Fruit fly (Drosophila melanogaster) whole organism, prepupa: ENCODE measurements around the gene CG9168.

Experiments used
- Blimp-1 ChIP-seq: fragments of 200-800 bp; sonication (Bioruptor generic); optimal IDR thresholded peaks from 3 replicates; lab custom pipeline; 2017; ENCODE audit warnings: missing biosample characterization, missing genetic modification characterization, mild to moderate bottlenecking, moderate library complexity, missing genetic modification reagents
- CG10669 ChIP-seq: fragments of 200-800 bp; sonication (Bioruptor generic); optimal IDR thresholded peaks from 3 replicates; lab custom pipeline; 2018; ENCODE audit warnings: missing biosample characterization, mild to moderate bottlenecking, missing genetic modification characterization, moderate library complexity
- CG11294 ChIP-seq: fragments of 200-800 bp; sonication (Bioruptor generic); IDR thresholded peaks from 2 replicates; pipeline ENCODE4 v1.3.6; 2022; ENCODE audit warnings: missing biosample characterization, missing genetic modification characterization
- CG11762 ChIP-seq: fragments of 200-800 bp; sonication (Bioruptor generic); optimal IDR thresholded peaks from 3 replicates; lab custom pipeline; 2016; ENCODE audit warnings: missing biosample characterization, missing genetic modification characterization; ENCODE audit not compliant: insufficient read depth
- CG15336 ChIP-seq: fragments of 200-800 bp; sonication (Bioruptor generic); IDR thresholded peaks from 2 replicates; pipeline ENCODE4 v1.3.6; 2022; ENCODE audit warnings: missing biosample characterization, missing genetic modification characterization
- CG1621 ChIP-seq: fragments of 200-800 bp; sonication (Bioruptor generic); optimal IDR thresholded peaks from 3 replicates; lab custom pipeline; 2018; ENCODE audit warnings: missing biosample characterization, mild to moderate bottlenecking, missing genetic modification characterization
- CG16779 ChIP-seq: fragments of 200-800 bp; sonication (Bioruptor generic); optimal IDR thresholded peaks from 3 replicates; lab custom pipeline; 2017; ENCODE audit warnings: missing biosample characterization, mild to moderate bottlenecking, missing genetic modification characterization
- CG3032 ChIP-seq: fragments of 200-800 bp; optimal IDR thresholded peaks from 2 replicates; lab custom pipeline; 2019; ENCODE audit warnings: missing biosample characterization, mild to moderate bottlenecking, missing genetic modification characterization, moderate library complexity
- CG31627 ChIP-seq: fragments of 200-800 bp; sonication (Bioruptor generic); optimal IDR thresholded peaks from 3 replicates; lab custom pipeline; 2016; ENCODE audit warnings: missing biosample characterization, missing genetic modification characterization
- CG32006 ChIP-seq: fragments of 200-800 bp; sonication (Bioruptor generic); optimal IDR thresholded peaks from 3 replicates; lab custom pipeline; 2017; ENCODE audit warnings: missing biosample characterization, mild to moderate bottlenecking, missing genetic modification characterization
- CG4318 ChIP-seq: fragments of 200-800 bp; sonication (Bioruptor generic); optimal IDR thresholded peaks from 3 replicates; lab custom pipeline; 2017; ENCODE audit warnings: missing biosample characterization, mild to moderate bottlenecking, missing genetic modification characterization
- CG6163 ChIP-seq: fragments of 200-800 bp; sonication (Bioruptor generic); IDR thresholded peaks from 3 replicates; pipeline ENCODE4 v1.3.6; 2022; ENCODE audit warnings: missing biosample characterization, missing genetic modification characterization
- CG6276 ChIP-seq: fragments of 200-800 bp; sonication (Bioruptor generic); optimal IDR thresholded peaks from 2 replicates; lab custom pipeline; 2017; ENCODE audit warnings: missing biosample characterization, mild to moderate bottlenecking, missing genetic modification characterization
- CG6792 ChIP-seq: fragments of 200-800 bp; sonication (Bioruptor generic); optimal IDR thresholded peaks from 3 replicates; lab custom pipeline; 2016; ENCODE audit warnings: missing biosample characterization, missing genetic modification characterization
- CG6808 ChIP-seq: fragments of 200-800 bp; sonication (Bioruptor generic); optimal IDR thresholded peaks from 3 replicates; lab custom pipeline; 2017; ENCODE audit warnings: missing biosample characterization, missing genetic modification characterization, mild to moderate bottlenecking, moderate library complexity, missing genetic modification reagents
- CG6854 ChIP-seq: fragments of 200-800 bp; sonication (Bioruptor generic); optimal IDR thresholded peaks from 2 replicates; lab custom pipeline; 2017; ENCODE audit warnings: missing biosample characterization, mild to moderate bottlenecking, missing genetic modification characterization
- CG8319 ChIP-seq: fragments of 200-800 bp; sonication (Bioruptor generic); optimal IDR thresholded peaks from 3 replicates; lab custom pipeline; 2016; ENCODE audit warnings: missing biosample characterization, missing genetic modification characterization
- CG8632 ChIP-seq: fragments of 200-800 bp; sonication (Bioruptor generic); optimal IDR thresholded peaks from 3 replicates; lab custom pipeline; 2016; ENCODE audit warnings: missing biosample characterization, missing genetic modification characterization
- CG9139 ChIP-seq: fragments of 200-800 bp; sonication (Bioruptor generic); optimal IDR thresholded peaks from 3 replicates; lab custom pipeline; 2017; ENCODE audit warnings: missing biosample characterization, mild to moderate bottlenecking, missing genetic modification characterization
- Eip75B ChIP-seq: fragments of 200-800 bp; sonication (Bioruptor generic); optimal IDR thresholded peaks from 3 replicates; lab custom pipeline; 2016; ENCODE audit warnings: missing biosample characterization, missing genetic modification characterization
- Eip78C ChIP-seq: fragments of 200-800 bp; sonication (Bioruptor generic); peaks from one replicate; lab custom pipeline; 2016; ENCODE audit warnings: missing biosample characterization, missing genetic modification characterization
- Eip93F ChIP-seq: fragments of 200-800 bp; sonication (Bioruptor generic); optimal IDR thresholded peaks from 2 replicates; lab custom pipeline; 2016; ENCODE audit warnings: missing biosample characterization, mild to moderate bottlenecking, missing genetic modification characterization
- Ets21C ChIP-seq: fragments of 200-800 bp; sonication (Bioruptor generic); optimal IDR thresholded peaks from 3 replicates; lab custom pipeline; 2016; ENCODE audit warnings: missing biosample characterization, missing genetic modification characterization
- Ets96B ChIP-seq: fragments of 200-800 bp; optimal IDR thresholded peaks from 2 replicates; lab custom pipeline; 2019; ENCODE audit warnings: missing biosample characterization, mild to moderate bottlenecking, missing genetic modification characterization, moderate library complexity
- Gug ChIP-seq: fragments of 200-800 bp; sonication (Bioruptor generic); IDR thresholded peaks from 2 replicates; pipeline ENCODE4 v1.3.6; 2022; ENCODE audit warnings: missing biosample characterization, missing genetic modification characterization
- Hr38 ChIP-seq: sonication (Bioruptor generic); optimal IDR thresholded peaks from 2 replicates; lab custom pipeline; 2016; ENCODE audit warnings: missing biosample characterization, missing genetic modification characterization
- Hr39 ChIP-seq: fragments of 200-800 bp; sonication (Bioruptor generic); optimal IDR thresholded peaks from 2 replicates; lab custom pipeline; 2016; ENCODE audit warnings: missing biosample characterization, missing genetic modification characterization
- Hr4 ChIP-seq: fragments of 200-800 bp; sonication (Bioruptor generic); optimal IDR thresholded peaks from 3 replicates; lab custom pipeline; 2016; ENCODE audit warnings: missing biosample characterization, missing genetic modification characterization
- Lpt ChIP-seq: fragments of 200-800 bp; sonication (Bioruptor generic); optimal IDR thresholded peaks from 3 replicates; lab custom pipeline; 2016; ENCODE audit warnings: missing biosample characterization, missing genetic modification characterization
- Met ChIP-seq: fragments of 200-800 bp; sonication (Bioruptor generic); optimal IDR thresholded peaks from 3 replicates; lab custom pipeline; 2016; ENCODE audit warnings: missing biosample characterization, missing genetic modification characterization
- OdsH ChIP-seq: fragments of 200-800 bp; sonication (Bioruptor generic); optimal IDR thresholded peaks from 3 replicates; lab custom pipeline; 2016; ENCODE audit warnings: missing biosample characterization, missing genetic modification characterization
- Sox102F ChIP-seq: fragments of 200-800 bp; sonication (Bioruptor generic); optimal IDR thresholded peaks from 2 replicates; lab custom pipeline; 2016; ENCODE audit warnings: missing biosample characterization, mild to moderate bottlenecking, missing genetic modification characterization
- Sox15 ChIP-seq: fragments of 200-800 bp; sonication (Bioruptor generic); optimal IDR thresholded peaks from 3 replicates; lab custom pipeline; 2016; ENCODE audit warnings: missing biosample characterization, missing genetic modification characterization
- achi ChIP-seq: fragments of 200-800 bp; sonication (Bioruptor generic); optimal IDR thresholded peaks from 3 replicates; lab custom pipeline; 2016; ENCODE audit warnings: missing biosample characterization, missing genetic modification characterization
- acj6 ChIP-seq: fragments of 200-800 bp; sonication (Bioruptor generic); optimal IDR thresholded peaks from 3 replicates; lab custom pipeline; 2016; ENCODE audit warnings: missing biosample characterization, missing genetic modification characterization
- cyc ChIP-seq: fragments of 200-800 bp; sonication (Bioruptor generic); optimal IDR thresholded peaks from 3 replicates; lab custom pipeline; 2016; ENCODE audit warnings: missing biosample characterization, missing genetic modification characterization
- dac ChIP-seq: fragments of 200-800 bp; sonication (Bioruptor generic); optimal IDR thresholded peaks from 2 replicates; lab custom pipeline; 2017; ENCODE audit warnings: missing biosample characterization, mild to moderate bottlenecking, missing genetic modification characterization
- dsx ChIP-seq: fragments of 200-800 bp; optimal IDR thresholded peaks from 3 replicates; lab custom pipeline; 2019; ENCODE audit warnings: missing biosample characterization, mild to moderate bottlenecking, missing genetic modification characterization, moderate library complexity; ENCODE audit not compliant: poor library complexity, severe bottlenecking
- esn ChIP-seq: fragments of 200-800 bp; sonication (Bioruptor generic); optimal IDR thresholded peaks from 2 replicates; lab custom pipeline; 2016; ENCODE audit warnings: missing biosample characterization, mild to moderate bottlenecking, missing genetic modification characterization, moderate library complexity
- fd59A ChIP-seq: fragments of 200-800 bp; sonication (Bioruptor generic); optimal IDR thresholded peaks from 2 replicates; lab custom pipeline; 2017; ENCODE audit warnings: missing biosample characterization, mild to moderate bottlenecking, missing genetic modification characterization, missing genetic modification reagents
- fd85E ChIP-seq: fragments of 200-800 bp; sonication (Bioruptor generic); optimal IDR thresholded peaks from 3 replicates; lab custom pipeline; 2016; ENCODE audit warnings: missing biosample characterization, missing genetic modification characterization
- fkh ChIP-seq: fragments of 200-800 bp; sonication (Bioruptor generic); optimal IDR thresholded peaks from 3 replicates; lab custom pipeline; 2017; ENCODE audit warnings: missing biosample characterization, mild to moderate bottlenecking, missing genetic modification characterization, moderate library complexity
- net ChIP-seq: fragments of 200-800 bp; sonication (Bioruptor generic); optimal IDR thresholded peaks from 3 replicates; lab custom pipeline; 2016; ENCODE audit warnings: missing biosample characterization, missing genetic modification characterization
- pdm3 ChIP-seq: fragments of 200-800 bp; sonication (Bioruptor generic); optimal IDR thresholded peaks from 3 replicates; lab custom pipeline; 2016; ENCODE audit warnings: missing biosample characterization, missing genetic modification characterization
- salr ChIP-seq, 2 experiments: fragments of 200-800 bp; sonication (Bioruptor generic); optimal IDR thresholded peaks; 3 replicates each; lab custom pipeline; 2016 to 2018; ENCODE audit warnings: missing biosample characterization in 2 of 2, missing genetic modification characterization in 2 of 2, mild to moderate bottlenecking in 1 of 2
- spab ChIP-seq: fragments of 200-800 bp; sonication (Bioruptor generic); optimal IDR thresholded peaks from 2 replicates; lab custom pipeline; 2017; ENCODE audit warnings: missing biosample characterization, mild to moderate bottlenecking, missing genetic modification characterization, missing genetic modification reagents
- ss ChIP-seq, 2 experiments: fragments of 200-800 bp; sonication (Bioruptor generic); optimal IDR thresholded peaks; 2 replicates in 1 of 2; 3 replicates in 1 of 2; lab custom pipeline; 2017 to 2018; ENCODE audit warnings: mild to moderate bottlenecking in 2 of 2, missing biosample characterization in 2 of 2, missing genetic modification characterization in 2 of 2, moderate library complexity in 1 of 2
- svp ChIP-seq: fragments of 200-800 bp; sonication (Bioruptor generic); peaks from one replicate; lab custom pipeline; 2016; ENCODE audit warnings: missing biosample characterization, missing genetic modification characterization

CG9168 gene

DNA sequence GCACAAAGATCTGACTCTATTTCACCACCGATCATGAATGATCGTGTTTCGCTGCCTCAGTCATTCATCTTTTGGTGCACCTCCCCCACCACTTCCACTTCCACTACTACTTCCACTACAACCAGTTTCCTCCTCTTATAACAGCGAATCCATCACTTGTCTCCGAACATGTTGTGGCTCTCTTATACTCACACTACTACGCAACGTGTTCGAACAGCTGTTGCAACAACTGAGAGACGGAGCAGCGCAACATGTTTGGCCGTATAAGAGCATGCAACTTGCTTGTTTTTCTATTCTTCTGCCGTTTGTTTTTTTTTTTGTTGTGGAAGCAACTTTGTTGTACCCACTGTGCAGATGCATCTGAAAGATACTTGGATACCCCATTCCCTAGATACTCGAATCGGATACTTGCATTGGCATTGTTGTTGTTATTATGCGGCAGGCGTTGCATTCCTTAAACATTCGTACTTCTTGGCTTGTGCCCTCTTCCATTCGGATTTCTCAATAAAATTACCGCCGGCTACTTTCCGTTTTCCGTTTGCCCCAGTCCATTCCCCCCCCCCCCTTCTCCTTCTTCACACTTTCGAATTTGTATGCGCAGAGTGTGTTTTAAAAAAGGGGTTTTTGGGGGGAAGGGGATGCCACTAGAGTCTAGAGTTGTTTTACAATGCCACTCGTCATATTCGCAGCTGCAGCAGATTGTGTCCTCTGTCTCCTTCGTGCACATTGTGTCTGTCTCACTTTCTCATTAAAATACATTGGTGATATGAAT is 43.8 kb upstream of the CG9168 start (continued):
- TF ChIP-seq CG1621 (tag; lab: Kevin White, UChicago), result peak; percentile 47
- TF ChIP-seq CG6854, result no peak

DNA sequence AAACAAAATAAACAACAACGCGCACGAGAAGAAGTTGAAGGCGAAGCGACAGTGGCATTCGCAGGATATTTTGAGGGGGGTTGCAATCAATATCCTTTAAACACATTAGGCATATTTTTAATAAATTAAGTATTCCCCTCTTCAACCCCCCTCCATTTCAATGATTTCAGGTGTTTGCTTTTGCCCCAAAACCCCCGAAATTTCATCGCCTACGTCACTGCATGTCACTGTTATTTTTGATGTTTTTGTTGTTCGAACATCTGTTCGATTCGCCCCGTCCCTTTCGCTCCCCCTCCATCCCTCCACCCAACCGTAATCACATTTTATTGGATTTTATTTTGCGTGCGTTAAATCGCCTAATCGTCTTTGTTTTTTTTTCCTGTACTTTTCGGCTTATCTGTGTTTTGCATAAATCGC is 42.6 kb upstream of the CG9168 start:
- TF ChIP-seq esn (peak; percentile 83), Hr4 (GFP tag; lab: Kevin White, UChicago) (peak; percentile 37), Ets21C (GFP tag; lab: Kevin White, UChicago) (peak; percentile 76), Eip78C (GFP tag; lab: Kevin White, UChicago) (peak; percentile 94), ss (GFP tag; optimal IDR thresholded peaks at IDR 0.05; lab: Kevin White, UChicago) (peak in 1 of 2 experiments; percentile 49), Ets96B (peak; percentile 29), Lpt (no peak), CG9139 (peak; percentile 2), CG3032 (tag; lab: Kevin White, UChicago) (peak; percentile 55), CG16779 (tag; lab: Kevin White, UChicago) (no peak), Sox102F (GFP tag; lab: Kevin White, UChicago) (peak; percentile 38), CG6276 (GFP tag; lab: Kevin White, UChicago) (no peak), acj6 (GFP tag; lab: Kevin White, UChicago) (peak; percentile 75), CG8632 (peak; percentile 74), Hr39 (GFP tag; lab: Kevin White, UChicago) (peak; percentile 89), achi (peak; percentile 64), dsx (GFP tag; lab: Kevin White, UChicago) (peak; percentile 11), CG4318 (GFP tag; lab: Kevin White, UChicago) (no peak), salr (GFP tag; optimal IDR thresholded peaks at IDR 0.05; lab: Kevin White, UChicago) (no peak), svp (GFP tag; lab: Kevin White, UChicago) (peak; percentile 95), CG8319 (GFP tag; lab: Kevin White, UChicago) (peak; percentile 72), CG6792 (GFP tag; lab: Kevin White, UChicago) (peak; percentile 74), Met (peak; percentile 83), pdm3 (GFP tag; lab: Kevin White, UChicago) (peak; percentile 64), Gug (GFP tag; lab: Robert Waterston, UW) (no peak), CG11294 (peak; percentile 43; the same call in 1 of the 2 replicates), dac (no peak), CG31627 (GFP tag; lab: Kevin White, UChicago) (peak; percentile 89), OdsH (GFP tag; lab: Kevin White, UChicago) (peak; percentile 73), Eip75B (GFP tag; lab: Kevin White, UChicago) (peak; percentile 67), CG32006 (peak; percentile 35), net (GFP tag; lab: Kevin White, UChicago) (peak; percentile 58), CG15336 (GFP tag; lab: Robert Waterston, UW) (peak; percentile 47), CG11762 (GFP tag; lab: Kevin White, UChicago) (peak; percentile 34), fd59A (GFP tag; lab: Kevin White, UChicago) (peak; percentile 15), Blimp-1 (GFP tag; lab: Kevin White, UChicago) (peak; percentile 33), Sox15 (GFP tag; lab: Kevin White, UChicago) (peak; percentile 71), CG1621 (tag; lab: Kevin White, UChicago) (peak; percentile 1), Eip93F (GFP tag; lab: Kevin White, UChicago) (no peak), spab (GFP tag; lab: Kevin White, UChicago) (peak; percentile 21), cyc (GFP tag; lab: Kevin White, UChicago) (peak; percentile 86), fd85E (GFP tag; lab: Kevin White, UChicago) (no peak), CG6808 (GFP tag; lab: Kevin White, UChicago) (peak; percentile 7), CG10669 (GFP tag; lab: Kevin White, UChicago) (peak; percentile 32), CG6163 (GFP tag; lab: Robert Waterston, UW) (peak; percentile 88), fkh (peak; percentile 61), Hr38 (GFP tag; lab: Kevin White, UChicago) (no peak)
